Worm (Caenorhabditis elegans): ENCODE results near the gene ZK822.1.

The ZK822.1 gene

ce11 chrIV:11901215-11901614 is 20.7 kb downstream of the ZK822.1 start:
- TF ChIP-seq unc-62 (GFP tag; optimal IDR thresholded peaks at IDR 0.05): no peak
- TF ChIP-seq mab-5 (tag; optimal IDR thresholded peaks at IDR 0.05): no peak
- no peak for TF ChIP-seq pha-4 (tag; optimal IDR thresholded peaks at IDR 0.05)
- TF ChIP-seq ceh-43 (GFP tag; optimal IDR thresholded peaks at IDR 0.05): no peak
- no peak for TF ChIP-seq unc-39 (tag; optimal IDR thresholded peaks at IDR 0.05)

ce11 chrIV:11900399-11900798 is 21.5 kb downstream of the ZK822.1 start:
- peak; percentile 66 for TF ChIP-seq elt-1 (tag; optimal IDR thresholded peaks at IDR 0.05; ENCODE audit: borderline replicate concordance, insufficient read depth)
- no peak for TF ChIP-seq unc-62 (GFP tag; optimal IDR thresholded peaks at IDR 0.05)
- no peak for TF ChIP-seq ceh-39 (tag; optimal IDR thresholded peaks at IDR 0.05)

- TF ChIP-seq snpc-4 (tag; optimal IDR thresholded peaks at IDR 0.05) (no peak), ham-2 (GFP tag; optimal IDR thresholded peaks at IDR 0.05) (peak; percentile 12)
These were observed 22.6 kb downstream of the ZK822.1 start, which contains the start of gene nhr-43 for ce11 chrIV:11899358-11899757. Gene nhr-43 (plus strand): TSS chrIV:11899590.

DNA sequence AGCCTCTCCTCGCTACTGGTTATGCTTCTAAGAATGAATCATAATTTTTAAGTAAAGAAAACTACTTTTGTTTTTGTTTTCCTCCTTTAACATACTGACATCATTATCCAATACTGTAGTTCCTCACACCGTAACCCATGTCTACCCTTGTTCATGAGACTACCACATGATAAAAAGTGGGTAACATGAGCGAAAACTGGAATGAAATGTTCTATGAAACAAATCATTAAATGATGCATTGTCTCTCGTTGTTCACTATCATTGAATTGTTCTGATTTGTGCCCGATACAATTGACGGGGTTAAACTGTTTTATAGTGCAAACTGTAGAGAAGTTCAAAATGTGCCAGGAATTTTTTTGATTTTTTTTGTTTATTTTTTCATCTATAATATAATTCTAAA is 24.2 kb downstream of the ZK822.1 start:
- no peak for TF ChIP-seq ham-2 (GFP tag; optimal IDR thresholded peaks at IDR 0.05)
- TF ChIP-seq ceh-43 (GFP tag; optimal IDR thresholded peaks at IDR 0.05): no peak
- TF ChIP-seq blmp-1 (tag; optimal IDR thresholded peaks at IDR 0.05): no peak
- TF ChIP-seq elt-3 (tag; optimal IDR thresholded peaks at IDR 0.05): no peak
- no peak for TF ChIP-seq unc-39 (tag; optimal IDR thresholded peaks at IDR 0.05)
- TF ChIP-seq ceh-83 (GFP tag; optimal IDR thresholded peaks at IDR 0.05): no peak
- TF ChIP-seq M03D4.4 (tag; optimal IDR thresholded peaks at IDR 0.05): no peak
- no peak for TF ChIP-seq nhr-12 (tag; optimal IDR thresholded peaks at IDR 0.05)
- TF ChIP-seq unc-62 (GFP tag; optimal IDR thresholded peaks at IDR 0.05): no peak
- no peak for TF ChIP-seq mls-2 (tag; optimal IDR thresholded peaks at IDR 0.05)
- TF ChIP-seq tbx-8 (GFP tag; optimal IDR thresholded peaks at IDR 0.05): no peak
- no peak for TF ChIP-seq ceh-39 (tag; optimal IDR thresholded peaks at IDR 0.05)
- no peak for TF ChIP-seq snpc-4 (tag; optimal IDR thresholded peaks at IDR 0.05)
- TF ChIP-seq zip-8 (tag; optimal IDR thresholded peaks at IDR 0.05): no peak
- TF ChIP-seq ces-1 (GFP tag; optimal IDR thresholded peaks at IDR 0.05): no peak
- no peak for TF ChIP-seq nhr-2 (tag; optimal IDR thresholded peaks at IDR 0.05)
- TF ChIP-seq mep-1 (tag; optimal IDR thresholded peaks at IDR 0.05): no peak
- no peak for TF ChIP-seq sptf-1 (tag; optimal IDR thresholded peaks at IDR 0.05)
- no peak for TF ChIP-seq bed-3 (GFP tag; optimal IDR thresholded peaks at IDR 0.05)

- TF ChIP-seq M03D4.4 (tag; optimal IDR thresholded peaks at IDR 0.05) (no peak), unc-39 (tag; optimal IDR thresholded peaks at IDR 0.05) (no peak), blmp-1 (tag; optimal IDR thresholded peaks at IDR 0.05) (no peak)
These were observed 28.6 kb downstream of the ZK822.1 start for ce11 chrIV:11893336-11893735.

DNA sequence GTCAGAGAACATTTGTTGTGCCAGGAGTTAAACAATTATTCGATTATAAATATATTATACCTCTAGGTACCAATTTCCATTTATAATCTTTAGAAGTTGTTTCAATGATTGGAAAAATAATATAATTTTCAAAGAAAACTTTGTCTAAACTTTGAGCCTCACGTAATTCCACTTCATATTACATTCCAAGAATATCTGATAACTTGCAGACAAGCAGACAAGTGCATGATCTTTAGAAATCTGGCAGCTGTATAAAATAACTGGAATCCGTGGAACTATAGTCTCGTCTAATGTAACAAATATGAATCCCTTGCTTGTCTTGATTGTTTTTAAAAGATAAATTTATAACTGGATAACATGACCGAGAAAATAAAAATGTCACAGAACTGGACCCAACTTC is 29.4 kb downstream of the ZK822.1 start:
- no peak for TF ChIP-seq bed-3 (GFP tag; optimal IDR thresholded peaks at IDR 0.05)
- TF ChIP-seq elt-3 (tag; optimal IDR thresholded peaks at IDR 0.05): no peak
- TF ChIP-seq nhr-28 (tag; optimal IDR thresholded peaks at IDR 0.05): no peak
- TF ChIP-seq lin-32 (GFP tag; optimal IDR thresholded peaks at IDR 0.05): no peak
- no peak for TF ChIP-seq nhr-2 (tag; optimal IDR thresholded peaks at IDR 0.05)
- no peak for TF ChIP-seq sptf-1 (tag; optimal IDR thresholded peaks at IDR 0.05)
- no peak for TF ChIP-seq mab-5 (tag; optimal IDR thresholded peaks at IDR 0.05)
- TF ChIP-seq mep-1 (tag; optimal IDR thresholded peaks at IDR 0.05): no peak
- TF ChIP-seq unc-62 (GFP tag; optimal IDR thresholded peaks at IDR 0.05): no peak
- TF ChIP-seq snpc-4 (tag; optimal IDR thresholded peaks at IDR 0.05): no peak
- TF ChIP-seq ham-2 (GFP tag; optimal IDR thresholded peaks at IDR 0.05): no peak
- TF ChIP-seq zip-8 (tag; optimal IDR thresholded peaks at IDR 0.05): no peak

- TF ChIP-seq sptf-1 (tag; optimal IDR thresholded peaks at IDR 0.05): no peak
- TF ChIP-seq blmp-1 (tag; optimal IDR thresholded peaks at IDR 0.05): peak; percentile 27
- TF ChIP-seq snpc-4 (tag; optimal IDR thresholded peaks at IDR 0.05): no peak
These were observed 36.6 kb downstream of the ZK822.1 start, which contains the start of gene let-653 for ce11 chrIV:11885313-11885712. Gene let-653 (plus strand): TSS chrIV:11885613.

- TF ChIP-seq ham-2 (GFP tag; optimal IDR thresholded peaks at IDR 0.05) (peak; percentile 94), mab-5 (tag; optimal IDR thresholded peaks at IDR 0.05) (no peak), blmp-1 (tag; optimal IDR thresholded peaks at IDR 0.05) (peak; percentile 63), unc-62 (GFP tag; optimal IDR thresholded peaks at IDR 0.05) (peak; percentile 41), mep-1 (tag; optimal IDR thresholded peaks at IDR 0.05) (no peak), elt-1 (tag; optimal IDR thresholded peaks at IDR 0.05; ENCODE audit: borderline replicate concordance, insufficient read depth) (peak; percentile 75)
These were observed 38.5 kb downstream of the ZK822.1 start for ce11 chrIV:11883478-11883877.

Measured in whole organism, mixed stage, embryonic.